Worm (Caenorhabditis elegans) whole organism, L4 larva: ENCODE measurements around the gene T25B2.4.

ENCODE experiments used
- daf-8 ChIP-seq: fragments of 200-800 bp; sonication (Bioruptor generic); IDR thresholded peaks from 2 replicates; pipeline ENCODE4 v1.3.6; 2022; ENCODE audit warnings: missing genetic modification characterization, missing compliant biosample characterization
- fkh-10 ChIP-seq: fragments of 150-350 bp; optimal IDR thresholded peaks from 2 replicates; lab custom pipeline; 2014; ENCODE audit warnings: missing biosample characterization, missing genetic modification reagents, missing genetic modification characterization
- lin-39 ChIP-seq: fragments of 150-350 bp; optimal IDR thresholded peaks from 2 replicates; lab custom pipeline; 2014; ENCODE audit warnings: missing biosample characterization, missing genetic modification reagents, missing genetic modification characterization
- lsy-2 ChIP-seq, 2 experiments: fragments of 150-350 bp in 1 of 2; sonication (generic microtip) in 1 of 2; optimal IDR thresholded peaks; 2 replicates each; lab custom pipeline; 2014 to 2017; ENCODE audit warnings: missing biosample characterization in 2 of 2, missing genetic modification characterization in 2 of 2

ce11 chrX:6173656-6174055 is 4.4 kb upstream of the T25B2.4 start, which contains the start of gene T25B2.1:
- TF ChIP-seq lin-39 (tag; lab: Kevin White, UChicago) (no peak), lsy-2 (tag; optimal IDR thresholded peaks at IDR 0.05; lab: Kevin White, UChicago) (no peak), fkh-10 (GFP tag; lab: Kevin White, UChicago) (no peak), daf-8 (no peak)
